Fruit fly (Drosophila melanogaster) whole organism, embryonic: ENCODE data around the gene CG13613.

ENCODE experiments used
- Ada2b ChIP-seq: fragments of 200-800 bp; sonication (Bioruptor generic); IDR thresholded peaks from 2 replicates; pipeline ENCODE4 v1.3.6; 2022; ENCODE audit warnings: missing biosample characterization, missing genetic modification characterization
- CG10209 ChIP-seq: fragments of 200-800 bp; sonication (Bioruptor generic); optimal IDR thresholded peaks from 3 replicates; lab custom pipeline; 2017; ENCODE audit warnings: missing biosample characterization, mild to moderate bottlenecking, missing genetic modification characterization, missing genetic modification reagents
- CG11085 ChIP-seq: fragments of 200-800 bp; sonication (Bioruptor generic); IDR thresholded peaks from 2 replicates; pipeline ENCODE4 v1.3.6; 2022; ENCODE audit warnings: missing biosample characterization, missing genetic modification characterization
- CG11093 ChIP-seq: fragments of 200-800 bp; sonication (Bioruptor generic); IDR thresholded peaks from 3 replicates; pipeline ENCODE4 v1.3.6; 2022; ENCODE audit warnings: missing biosample characterization, missing genetic modification characterization
- CG12391 ChIP-seq: fragments of 200-800 bp; sonication (Bioruptor generic); optimal IDR thresholded peaks from 3 replicates; lab custom pipeline; 2018; ENCODE audit warnings: missing biosample characterization, mild to moderate bottlenecking, missing genetic modification characterization, moderate library complexity
- CG17361 ChIP-seq: fragments of 200-800 bp; sonication (Bioruptor generic); IDR thresholded peaks from 3 replicates; pipeline ENCODE4 v1.3.6; 2022; ENCODE audit warnings: missing biosample characterization, missing genetic modification characterization
- CG18011 ChIP-seq: fragments of 200-800 bp; sonication (Bioruptor generic); optimal IDR thresholded peaks from 2 replicates; lab custom pipeline; 2017; ENCODE audit warnings: missing biosample characterization, missing genetic modification characterization, mild to moderate bottlenecking, moderate library complexity, missing genotype
- CG18262 ChIP-seq: fragments of 200-800 bp; optimal IDR thresholded peaks from 3 replicates; lab custom pipeline; 2019; ENCODE audit warnings: missing biosample characterization, mild to moderate bottlenecking, missing genetic modification characterization, moderate library complexity
- CG2678 ChIP-seq: fragments of 200-800 bp; sonication (Bioruptor generic); optimal IDR thresholded peaks from 3 replicates; lab custom pipeline; 2019; ENCODE audit warnings: missing biosample characterization, mild to moderate bottlenecking, missing genetic modification characterization, moderate library complexity
- CG3065 ChIP-seq: fragments of 200-800 bp; sonication (Bioruptor generic); optimal IDR thresholded peaks from 2 replicates; lab custom pipeline; 2016; ENCODE audit warnings: missing biosample characterization, missing genetic modification characterization
- CG34224 ChIP-seq: fragments of 200-800 bp; sonication (Bioruptor generic); IDR thresholded peaks from 3 replicates; pipeline ENCODE4 v1.3.6; 2022; ENCODE audit warnings: missing biosample characterization, missing genetic modification characterization; ENCODE audit not compliant: partially characterized antibody
- CG3838 ChIP-seq: fragments of 200-800 bp; sonication (Bioruptor generic); optimal IDR thresholded peaks from 3 replicates; lab custom pipeline; 2016; ENCODE audit warnings: missing biosample characterization, missing genetic modification characterization
- CG3995 ChIP-seq: fragments of 200-800 bp; sonication (Bioruptor generic); optimal IDR thresholded peaks from 3 replicates; lab custom pipeline; 2016; ENCODE audit warnings: missing biosample characterization, missing genetic modification characterization
- CG4282 ChIP-seq: fragments of 200-800 bp; sonication (Bioruptor generic); optimal IDR thresholded peaks from 2 replicates; lab custom pipeline; 2016; ENCODE audit warnings: missing biosample characterization, missing genetic modification characterization
- CG6654 ChIP-seq: fragments of 200-800 bp; sonication (Bioruptor generic); optimal IDR thresholded peaks from 2 replicates; lab custom pipeline; 2017; ENCODE audit warnings: missing biosample characterization, mild to moderate bottlenecking, missing genetic modification characterization
- CG6854 ChIP-seq: fragments of 200-800 bp; sonication (Bioruptor generic); optimal IDR thresholded peaks from 3 replicates; lab custom pipeline; 2017; ENCODE audit warnings: missing biosample characterization, mild to moderate bottlenecking, missing genetic modification characterization
- Camta ChIP-seq: fragments of 200-800 bp; sonication (Bioruptor generic); optimal IDR thresholded peaks from 2 replicates; lab custom pipeline; 2016; ENCODE audit warnings: missing biosample characterization, missing genetic modification characterization
- Dek ChIP-seq: fragments of 200-800 bp; sonication (Bioruptor generic); optimal IDR thresholded peaks from 3 replicates; lab custom pipeline; 2019; ENCODE audit warnings: missing biosample characterization, mild to moderate bottlenecking, missing genetic modification characterization, moderate library complexity
- E2f1 ChIP-seq: fragments of 200-800 bp; sonication (Bioruptor generic); IDR thresholded peaks from 2 replicates; pipeline ENCODE4 v1.3.6; 2022; ENCODE audit warnings: missing biosample characterization, missing genetic modification characterization
- E2f2 ChIP-seq: fragments of 200-800 bp; sonication (Bioruptor generic); IDR thresholded peaks from 2 replicates; pipeline ENCODE4 v1.3.6; 2022; ENCODE audit warnings: missing biosample characterization, missing genetic modification characterization
- Ets97D ChIP-seq: fragments of 200-800 bp; sonication (Bioruptor generic); optimal IDR thresholded peaks from 3 replicates; lab custom pipeline; 2016; ENCODE audit warnings: missing biosample characterization, missing genetic modification characterization
- Gsc ChIP-seq: fragments of 200-800 bp; sonication (Bioruptor generic); IDR thresholded peaks from 2 replicates; pipeline ENCODE4 v1.3.6; 2022; ENCODE audit warnings: missing biosample characterization, missing genetic modification characterization
- Hey ChIP-seq: fragments of 200-800 bp; sonication (Bioruptor generic); optimal IDR thresholded peaks from 3 replicates; lab custom pipeline; 2018; ENCODE audit warnings: missing biosample characterization, mild to moderate bottlenecking, missing genetic modification characterization
- Jarid2 ChIP-seq: fragments of 200-800 bp; sonication (Bioruptor generic); optimal IDR thresholded peaks from 3 replicates; lab custom pipeline; 2017; ENCODE audit warnings: mild to moderate bottlenecking, missing biosample characterization, missing genetic modification reagents, missing genetic modification characterization
- MBD-R2 ChIP-seq: fragments of 200-800 bp; sonication (Bioruptor generic); IDR thresholded peaks from 2 replicates; pipeline ENCODE4 v1.3.6; 2022; ENCODE audit warnings: missing biosample characterization, missing genetic modification characterization
- Mrtf ChIP-seq: fragments of 200-800 bp; sonication (Bioruptor generic); IDR thresholded peaks from 3 replicates; pipeline ENCODE4 v1.3.6; 2022; ENCODE audit warnings: missing biosample characterization, missing genetic modification characterization
- NC2β ChIP-seq: fragments of 200-800 bp; sonication (Bioruptor generic); optimal IDR thresholded peaks from 2 replicates; lab custom pipeline; 2016; ENCODE audit warnings: missing biosample characterization, missing genetic modification characterization
- NK7.1 ChIP-seq: fragments of 200-800 bp; sonication (Bioruptor generic); optimal IDR thresholded peaks from 3 replicates; lab custom pipeline; 2016; ENCODE audit warnings: missing biosample characterization, missing genetic modification characterization
- Nf-YC ChIP-seq: fragments of 200-800 bp; optimal IDR thresholded peaks from 3 replicates; lab custom pipeline; 2019; ENCODE audit warnings: missing biosample characterization, mild to moderate bottlenecking, missing genetic modification characterization, moderate library complexity
- Oli ChIP-seq: fragments of 200-800 bp; sonication (Bioruptor generic); optimal IDR thresholded peaks from 2 replicates; lab custom pipeline; 2018; ENCODE audit warnings: missing biosample characterization, mild to moderate bottlenecking, missing genetic modification characterization, moderate library complexity
- Rx ChIP-seq: fragments of 200-800 bp; sonication (Bioruptor generic); IDR thresholded peaks from 2 replicates; pipeline ENCODE4 v1.3.6; 2022; ENCODE audit warnings: missing biosample characterization, missing genetic modification characterization
- Sox102F ChIP-seq: fragments of 200-800 bp; sonication (Bioruptor generic); optimal IDR thresholded peaks from 2 replicates; lab custom pipeline; 2018; ENCODE audit warnings: missing biosample characterization, mild to moderate bottlenecking, missing genetic modification characterization, moderate library complexity
- Taf1 ChIP-seq: fragments of 200-800 bp; sonication (Bioruptor generic); IDR thresholded peaks from 2 replicates; pipeline ENCODE4 v1.3.6; 2022; ENCODE audit warnings: missing biosample characterization, missing genetic modification characterization
- Xrp1 ChIP-seq: fragments of 200-800 bp; sonication (Bioruptor generic); IDR thresholded peaks from 2 replicates; pipeline ENCODE4 v1.3.6; 2022; ENCODE audit warnings: missing biosample characterization, missing genetic modification characterization
- aop ChIP-seq: fragments of 200-800 bp; sonication (Bioruptor generic); IDR thresholded peaks from 2 replicates; pipeline ENCODE4 v1.3.6; 2022; ENCODE audit warnings: missing biosample characterization, missing genetic modification characterization
- cato ChIP-seq: fragments of 200-800 bp; sonication (Bioruptor generic); optimal IDR thresholded peaks from 2 replicates; lab custom pipeline; 2016; ENCODE audit warnings: missing biosample characterization, missing genetic modification characterization, borderline replicate concordance
- dm ChIP-seq: fragments of 200-800 bp; sonication (Bioruptor generic); optimal IDR thresholded peaks from 3 replicates; lab custom pipeline; 2016; ENCODE audit warnings: missing biosample characterization, missing genetic modification characterization
- grau ChIP-seq: fragments of 200-800 bp; optimal IDR thresholded peaks from 3 replicates; lab custom pipeline; 2019; ENCODE audit warnings: missing biosample characterization, mild to moderate bottlenecking, missing genetic modification characterization, moderate library complexity
- jigr1 ChIP-seq: fragments of 200-800 bp; sonication (Bioruptor generic); IDR thresholded peaks from 3 replicates; pipeline ENCODE4 v1.3.6; 2022; ENCODE audit warnings: missing biosample characterization, missing genetic modification characterization
- ken ChIP-seq: fragments of 200-800 bp; sonication (Bioruptor generic); IDR thresholded peaks from 3 replicates; pipeline ENCODE4 v1.3.6; 2022; ENCODE audit warnings: missing biosample characterization, missing genetic modification characterization
- lov ChIP-seq, 2 experiments: fragments of 200-800 bp in 1 of 2; fragments of >200 bp in 1 of 2; sonication (Bioruptor generic) in 1 of 2; IDR thresholded peaks in 1 of 2; optimal IDR thresholded peaks in 1 of 2; 2 replicates in 1 of 2; 3 replicates in 1 of 2; pipeline versions ENCODE4 v1.3.6 to Lab custom; 2017 to 2022; ENCODE audit warnings: missing biosample characterization in 1 of 2, missing genetic modification characterization in 1 of 2
- nerfin-2 ChIP-seq: fragments of 200-800 bp; sonication (Bioruptor generic); IDR thresholded peaks from 2 replicates; pipeline ENCODE4 v1.3.6; 2022; ENCODE audit warnings: missing biosample characterization, missing genetic modification characterization; ENCODE audit not compliant: partially characterized antibody
- org-1 ChIP-seq: fragments of 200-800 bp; sonication (Bioruptor generic); optimal IDR thresholded peaks from 2 replicates; lab custom pipeline; 2017; ENCODE audit warnings: missing biosample characterization, missing genetic modification characterization
- otp ChIP-seq: fragments of 200-800 bp; sonication (Bioruptor generic); IDR thresholded peaks from 3 replicates; pipeline ENCODE4, ENCODE4 v1.3.6; 2022; ENCODE audit warnings: missing biosample characterization, missing genetic modification characterization
- prd ChIP-seq, 3 experiments: fragments of >200 bp in 2 of 3; fragments of 200-800 bp in 1 of 3; sonication (Bioruptor generic) in 1 of 3; optimal IDR thresholded peaks in 2 of 3; IDR thresholded peaks in 1 of 3; 2 replicates in 2 of 3; 3 replicates in 1 of 3; pipeline versions ENCODE4 v1.3.6 to Lab custom; 2017 to 2022; ENCODE audit warnings: missing biosample characterization in 1 of 3, missing genetic modification characterization in 1 of 3
- sim ChIP-seq: fragments of 200-800 bp; sonication (Bioruptor generic); IDR thresholded peaks from 2 replicates; pipeline ENCODE4 v1.3.6; 2022; ENCODE audit warnings: missing biosample characterization, missing genetic modification characterization
- sug ChIP-seq: fragments of 200-800 bp; optimal IDR thresholded peaks from 2 replicates; lab custom pipeline; 2019; ENCODE audit warnings: missing biosample characterization, mild to moderate bottlenecking, missing genetic modification characterization, moderate library complexity
- vvl ChIP-seq: fragments of 200-800 bp; sonication (Bioruptor generic); IDR thresholded peaks from 2 replicates; pipeline ENCODE4 v1.3.6; 2022; ENCODE audit warnings: missing biosample characterization, missing genetic modification characterization

The CG13613 gene

DNA sequence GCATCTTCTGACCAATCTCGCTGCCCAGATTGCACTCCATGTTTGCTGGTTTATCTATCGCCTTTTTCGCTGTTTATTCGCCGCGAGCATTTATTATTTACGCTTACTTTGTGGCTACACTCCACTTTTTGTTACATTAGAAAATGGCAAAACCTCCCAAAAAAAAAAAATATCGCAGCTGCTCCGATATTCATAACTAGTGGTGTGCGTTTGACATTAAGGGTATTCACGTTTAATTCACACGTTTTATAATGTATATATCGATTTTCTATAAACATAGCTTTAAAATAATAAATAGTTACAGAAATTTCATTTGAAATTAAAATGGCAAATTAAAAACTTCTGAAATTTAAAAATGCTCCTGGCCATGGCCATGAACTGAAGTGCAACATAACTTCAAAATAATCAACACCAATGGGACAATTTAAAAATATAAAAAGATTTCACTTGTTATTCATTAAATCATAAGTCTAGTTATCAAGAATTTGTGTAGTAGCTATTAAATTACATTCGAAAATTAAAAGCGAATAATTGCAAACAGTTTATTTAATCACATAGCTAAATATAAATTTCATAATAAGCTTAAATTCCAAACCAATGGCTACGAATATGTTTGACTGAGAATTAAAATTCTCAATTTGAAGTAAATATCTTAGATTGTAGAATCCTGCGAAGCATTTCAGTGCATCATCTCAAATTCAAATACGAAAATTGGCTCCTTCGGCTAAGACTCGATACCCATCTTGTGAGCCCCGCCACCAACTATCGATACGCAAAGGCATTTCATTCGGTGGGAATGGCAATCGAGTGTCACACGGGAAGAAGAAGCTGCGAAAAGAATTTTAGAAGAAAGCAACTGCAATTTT lies 46.9 kb upstream of the CG13613 start, which contains the start of the genes Nab2 and BRWD3 (continued):
- TF ChIP-seq Gsc (GFP tag; lab: Robert Waterston, UW) (no peak), CG11093 (GFP tag; lab: Robert Waterston, UW) (no peak), ken (GFP tag; lab: Robert Waterston, UW) (peak; percentile 60; the same call in 1 of the 3 replicates), CG11085 (no peak), Ada2b (no peak), Nf-YC (tag; lab: Kevin White, UChicago) (no peak), E2f1 (GFP tag; lab: Robert Waterston, UW) (peak; percentile 45; the same call in 1 of the 2 replicates), vvl (peak; percentile 66), CG34224 (GFP tag; lab: Robert Waterston, UW) (peak; percentile 26; the same call in 2 of the 3 replicates), Jarid2 (no peak), CG6654 (GFP tag; lab: Kevin White, UChicago) (no peak), CG3838 (no peak), MBD-R2 (peak; percentile 67), otp (GFP tag; lab: Robert Waterston, UW) (no peak), sug (tag; lab: Kevin White, UChicago) (no peak), org-1 (GFP tag; lab: Kevin White, UChicago) (no peak), Mrtf (GFP tag; lab: Robert Waterston, UW) (no peak), CG4282 (GFP tag; lab: Kevin White, UChicago) (no peak), NK7.1 (GFP tag; lab: Kevin White, UChicago) (no peak), E2f2 (GFP tag; lab: Robert Waterston, UW) (peak; percentile 57), CG18011 (GFP tag; lab: Kevin White, UChicago) (no peak), NC2β (GFP tag; lab: Kevin White, UChicago) (no peak), aop (GFP tag; lab: Robert Waterston, UW) (no peak), CG2678 (tag; lab: Kevin White, UChicago) (no peak), CG6854 (GFP tag; lab: Kevin White, UChicago) (no peak), grau (tag; lab: Kevin White, UChicago) (no peak), Oli (tag; lab: Kevin White, UChicago) (no peak), Hey (tag; lab: Kevin White, UChicago) (no peak), Dek (tag; lab: Kevin White, UChicago) (peak; percentile 21), Rx (GFP tag; lab: Robert Waterston, UW) (peak; percentile 22; the same call in 1 of the 2 replicates), cato (GFP tag; lab: Kevin White, UChicago) (peak; percentile 9), lov (optimal IDR thresholded peaks at IDR 0.05; lab: Kevin White, UChicago) (no peak), lov (GFP tag; IDR thresholded peaks at IDR 0.05; lab: Robert Waterston, UW) (0 out of 3 replicates have a peak, but pooled peaks have one; percentile 17), Sox102F (GFP tag; lab: Kevin White, UChicago) (no peak), Camta (GFP tag; lab: Kevin White, UChicago) (no peak), jigr1 (no peak), CG17361 (GFP tag; lab: Robert Waterston, UW) (no peak; the same call in 2 of the 3 replicates), CG12391 (tag; lab: Kevin White, UChicago) (peak; percentile 62), CG3995 (GFP tag; lab: Kevin White, UChicago) (no peak), dm (GFP tag; lab: Kevin White, UChicago) (no peak), prd (optimal IDR thresholded peaks at IDR 0.05; lab: Kevin White, UChicago) (no peak), prd (GFP tag; IDR thresholded peaks at IDR 0.05; lab: Robert Waterston, UW) (peak; percentile 56), Ets97D (GFP tag; lab: Kevin White, UChicago) (peak; percentile 19), CG18262 (tag; lab: Kevin White, UChicago) (peak; percentile 7), Taf1 (GFP tag; lab: Robert Waterston, UW) (no peak), nerfin-2 (GFP tag; lab: Robert Waterston, UW) (peak; percentile 48), CG3065 (GFP tag; lab: Kevin White, UChicago) (no peak), sim (GFP tag; lab: Robert Waterston, UW) (no peak), CG10209 (GFP tag; lab: Kevin White, UChicago) (no peak), Xrp1 (peak; percentile 47; the same call in 1 of the 2 replicates)
